Fruit fly (Drosophila melanogaster) whole organism, embryonic: Measurements from ENCODE around the gene me31B.

ENCODE experiments used
- Atf6 ChIP-seq: fragments of 200-800 bp; sonication (Bioruptor generic); IDR thresholded peaks from 2 replicates; pipeline ENCODE4 v1.3.6; 2022; ENCODE audit warnings: missing biosample characterization, missing genetic modification characterization
- CG10267 ChIP-seq: fragments of 200-800 bp; sonication (Bioruptor generic); optimal IDR thresholded peaks from 2 replicates; lab custom pipeline; 2018; ENCODE audit warnings: missing biosample characterization, mild to moderate bottlenecking, missing genetic modification characterization, moderate library complexity
- CG10565 ChIP-seq: fragments of 200-800 bp; sonication (Bioruptor generic); optimal IDR thresholded peaks from 3 replicates; lab custom pipeline; 2016; ENCODE audit warnings: missing biosample characterization, mild to moderate bottlenecking, missing genetic modification characterization
- CG11560 ChIP-seq: fragments of 200-800 bp; sonication (Bioruptor generic); IDR thresholded peaks from 3 replicates; pipeline ENCODE4 v1.3.6; 2022; ENCODE audit warnings: missing biosample characterization, missing genetic modification characterization
- CG12155 ChIP-seq: fragments of 200-800 bp; sonication (Bioruptor generic); optimal IDR thresholded peaks from 3 replicates; lab custom pipeline; 2016; ENCODE audit warnings: missing biosample characterization, missing genetic modification characterization
- CG13775 ChIP-seq: fragments of 200-800 bp; sonication (Bioruptor generic); optimal IDR thresholded peaks from 3 replicates; lab custom pipeline; 2017; ENCODE audit warnings: missing biosample characterization, mild to moderate bottlenecking, missing genetic modification characterization
- CG14014 ChIP-seq: fragments of 200-800 bp; sonication (Bioruptor generic); IDR thresholded peaks from 2 replicates; pipeline ENCODE4 v1.3.6; 2022; ENCODE audit warnings: missing biosample characterization, missing genetic modification characterization
- CG15514 ChIP-seq: fragments of 200-800 bp; sonication (Bioruptor generic); optimal IDR thresholded peaks from 3 replicates; lab custom pipeline; 2017; ENCODE audit warnings: missing biosample characterization, missing genetic modification characterization, mild to moderate bottlenecking, moderate library complexity, missing genetic modification reagents
- CG16813 ChIP-seq: fragments of 200-800 bp; sonication (Bioruptor generic); IDR thresholded peaks from 3 replicates; pipeline ENCODE4 v1.3.6; 2022; ENCODE audit warnings: missing biosample characterization, missing genetic modification characterization; ENCODE audit not compliant: partially characterized antibody
- CG17385 ChIP-seq: fragments of 200-800 bp; sonication (Bioruptor generic); optimal IDR thresholded peaks from 3 replicates; lab custom pipeline; 2018; ENCODE audit warnings: missing biosample characterization, mild to moderate bottlenecking, missing genetic modification characterization
- CG18619 ChIP-seq: fragments of 200-800 bp; sonication (Bioruptor generic); optimal IDR thresholded peaks from 3 replicates; lab custom pipeline; 2017; ENCODE audit warnings: missing biosample characterization, mild to moderate bottlenecking, missing genetic modification characterization
- CG30403 ChIP-seq: fragments of 200-800 bp; sonication (Bioruptor generic); optimal IDR thresholded peaks from 3 replicates; lab custom pipeline; 2016; ENCODE audit warnings: missing biosample characterization, missing genetic modification characterization
- CG4404 ChIP-seq: fragments of 200-800 bp; sonication (Bioruptor generic); IDR thresholded peaks from 2 replicates; pipeline ENCODE4 v1.3.6; 2022; ENCODE audit warnings: missing biosample characterization, missing genetic modification characterization
- CG4424 ChIP-seq: fragments of 200-800 bp; sonication (Bioruptor generic); optimal IDR thresholded peaks from 3 replicates; lab custom pipeline; 2016; ENCODE audit warnings: missing biosample characterization, missing genetic modification characterization
- CG7839 ChIP-seq: fragments of 200-800 bp; sonication (Bioruptor generic); optimal IDR thresholded peaks from 3 replicates; lab custom pipeline; 2018; ENCODE audit warnings: missing biosample characterization, mild to moderate bottlenecking, missing genetic modification characterization, moderate library complexity
- D19B ChIP-seq: fragments of 200-800 bp; sonication (Bioruptor generic); optimal IDR thresholded peaks from 2 replicates; lab custom pipeline; 2017; ENCODE audit warnings: missing biosample characterization, mild to moderate bottlenecking, missing genetic modification characterization
- Dbx ChIP-seq: fragments of 200-800 bp; sonication (Bioruptor generic); IDR thresholded peaks from 3 replicates; pipeline ENCODE4 v1.3.6; 2022; ENCODE audit warnings: missing biosample characterization, missing genetic modification characterization
- Dp ChIP-seq: fragments of 200-800 bp; sonication (Bioruptor generic); optimal IDR thresholded peaks from 2 replicates; lab custom pipeline; 2018; ENCODE audit warnings: missing biosample characterization, mild to moderate bottlenecking, missing genetic modification characterization, moderate library complexity
- Dref ChIP-seq: fragments of 200-800 bp; sonication (Bioruptor generic); IDR thresholded peaks from 2 replicates; pipeline ENCODE4 v1.3.6; 2022; ENCODE audit warnings: missing biosample characterization, missing genetic modification characterization
- Ets65A ChIP-seq: fragments of 200-800 bp; sonication (Bioruptor generic); peaks from one replicate; lab custom pipeline; 2016; ENCODE audit warnings: missing biosample characterization, missing genetic modification characterization
- HLH4C ChIP-seq: fragments of 200-800 bp; sonication (Bioruptor generic); IDR thresholded peaks from 3 replicates; pipeline ENCODE4 v1.3.6; 2022; ENCODE audit warnings: missing biosample characterization, missing genetic modification characterization; ENCODE audit not compliant: partially characterized antibody
- HLH54F ChIP-seq: fragments of 200-800 bp; sonication (Bioruptor generic); optimal IDR thresholded peaks from 3 replicates; lab custom pipeline; 2016; ENCODE audit warnings: missing biosample characterization, missing genetic modification characterization
- HmgZ ChIP-seq: fragments of 200-800 bp; sonication (Bioruptor generic); optimal IDR thresholded peaks from 2 replicates; lab custom pipeline; 2018; ENCODE audit warnings: missing biosample characterization, mild to moderate bottlenecking, missing genetic modification characterization
- Hr3 ChIP-seq: fragments of 200-800 bp; sonication (Bioruptor generic); optimal IDR thresholded peaks from 3 replicates; lab custom pipeline; 2016; ENCODE audit warnings: missing biosample characterization, missing genetic modification characterization
- Kr ChIP-seq: fragments of 200-800 bp; sonication (Bioruptor generic); optimal IDR thresholded peaks from 2 replicates; lab custom pipeline; 2017; ENCODE audit warnings: missing biosample characterization, mild to moderate bottlenecking, missing genetic modification characterization
- Lhr ChIP-seq: fragments of 200-800 bp; sonication (Bioruptor generic); optimal IDR thresholded peaks from 3 replicates; lab custom pipeline; 2017; ENCODE audit warnings: mild to moderate bottlenecking, missing biosample characterization, missing genetic modification reagents, missing genetic modification characterization
- Myb ChIP-seq: fragments of 200-800 bp; sonication (Bioruptor generic); optimal IDR thresholded peaks from 2 replicates; lab custom pipeline; 2016; ENCODE audit warnings: missing biosample characterization, missing genetic modification characterization
- Scr ChIP-seq: fragments of 200-800 bp; sonication (Bioruptor generic); IDR thresholded peaks from 2 replicates; pipeline ENCODE4 v1.3.6; 2022; ENCODE audit warnings: missing biosample characterization, missing genetic modification characterization; ENCODE audit not compliant: partially characterized antibody
- Taf1 ChIP-seq: fragments of 200-800 bp; sonication (Bioruptor generic); IDR thresholded peaks from 2 replicates; pipeline ENCODE4 v1.3.6; 2022; ENCODE audit warnings: missing biosample characterization, missing genetic modification characterization
- cg ChIP-seq: fragments of 200-800 bp; sonication (Bioruptor generic); optimal IDR thresholded peaks from 3 replicates; lab custom pipeline; 2019; ENCODE audit warnings: missing biosample characterization, mild to moderate bottlenecking, missing genetic modification characterization, moderate library complexity
- crp ChIP-seq, 2 experiments: fragments of 200-800 bp; sonication (Bioruptor generic); optimal IDR thresholded peaks; 2 replicates in 1 of 2; 3 replicates in 1 of 2; lab custom pipeline; 2017; ENCODE audit warnings: missing biosample characterization in 2 of 2, missing genetic modification characterization in 2 of 2, mild to moderate bottlenecking in 1 of 2, moderate library complexity in 1 of 2
- gcm2 ChIP-seq: fragments of 200-800 bp; sonication (Bioruptor generic); optimal IDR thresholded peaks from 2 replicates; lab custom pipeline; 2016; ENCODE audit warnings: missing biosample characterization, missing genetic modification characterization
- hb ChIP-seq: fragments of 200-800 bp; sonication (Bioruptor generic); IDR thresholded peaks from 3 replicates; pipeline ENCODE4 v1.3.6; 2022; ENCODE audit warnings: missing biosample characterization, missing genetic modification characterization; ENCODE audit not compliant: partially characterized antibody
- insv ChIP-seq, 2 experiments: fragments of 200-800 bp; sonication (Bioruptor generic); optimal IDR thresholded peaks; 3 replicates each; lab custom pipeline; 2016 to 2018; ENCODE audit warnings: missing biosample characterization in 2 of 2, missing genetic modification characterization in 2 of 2
- knrl ChIP-seq: fragments of 200-800 bp; sonication (Bioruptor generic); IDR thresholded peaks from 3 replicates; pipeline ENCODE4 v1.3.6; 2022; ENCODE audit warnings: missing biosample characterization, missing genetic modification characterization; ENCODE audit not compliant: partially characterized antibody
- lab ChIP-seq: fragments of 200-800 bp; sonication (Bioruptor generic); optimal IDR thresholded peaks from 3 replicates; lab custom pipeline; 2017; ENCODE audit warnings: missing biosample characterization, missing genetic modification characterization, mild to moderate bottlenecking, moderate library complexity, missing genetic modification reagents
- lilli ChIP-seq: fragments of 200-800 bp; sonication (Bioruptor generic); optimal IDR thresholded peaks from 3 replicates; lab custom pipeline; 2016; ENCODE audit warnings: missing biosample characterization, missing genetic modification characterization
- otp ChIP-seq: fragments of 200-800 bp; sonication (Bioruptor generic); IDR thresholded peaks from 3 replicates; pipeline ENCODE4, ENCODE4 v1.3.6; 2022; ENCODE audit warnings: missing biosample characterization, missing genetic modification characterization
- p53 ChIP-seq: fragments of 200-800 bp; sonication (Bioruptor generic); optimal IDR thresholded peaks from 2 replicates; lab custom pipeline; 2016; ENCODE audit warnings: missing biosample characterization, missing genetic modification characterization
- pfk ChIP-seq: fragments of 200-800 bp; sonication (Bioruptor generic); optimal IDR thresholded peaks from 2 replicates; lab custom pipeline; 2018; ENCODE audit warnings: missing biosample characterization, mild to moderate bottlenecking, missing genetic modification characterization, moderate library complexity
- pzg ChIP-seq: fragments of 200-800 bp; sonication (Bioruptor generic); optimal IDR thresholded peaks from 3 replicates; lab custom pipeline; 2018; ENCODE audit warnings: missing biosample characterization, mild to moderate bottlenecking, missing genetic modification characterization, moderate library complexity
- row ChIP-seq: fragments of 200-800 bp; sonication (Bioruptor generic); IDR thresholded peaks from 3 replicates; pipeline ENCODE4 v1.3.6; 2022; ENCODE audit warnings: missing biosample characterization, missing genetic modification characterization
- sens ChIP-seq: fragments of 200-800 bp; sonication (Bioruptor generic); peaks from one replicate; lab custom pipeline; 2016; ENCODE audit warnings: missing biosample characterization, missing genetic modification characterization
- tap ChIP-seq: fragments of 200-800 bp; optimal IDR thresholded peaks from 3 replicates; lab custom pipeline; 2019; ENCODE audit warnings: missing biosample characterization, mild to moderate bottlenecking, missing genetic modification characterization, moderate library complexity
- trem ChIP-seq: fragments of 200-800 bp; optimal IDR thresholded peaks from 3 replicates; lab custom pipeline; 2019; ENCODE audit warnings: missing biosample characterization, mild to moderate bottlenecking, missing genetic modification characterization, moderate library complexity
- wek ChIP-seq: fragments of 200-800 bp; sonication (Bioruptor generic); optimal IDR thresholded peaks from 3 replicates; lab custom pipeline; 2018; ENCODE audit warnings: missing biosample characterization, mild to moderate bottlenecking, missing genetic modification characterization, moderate library complexity

The me31B gene

DNA sequence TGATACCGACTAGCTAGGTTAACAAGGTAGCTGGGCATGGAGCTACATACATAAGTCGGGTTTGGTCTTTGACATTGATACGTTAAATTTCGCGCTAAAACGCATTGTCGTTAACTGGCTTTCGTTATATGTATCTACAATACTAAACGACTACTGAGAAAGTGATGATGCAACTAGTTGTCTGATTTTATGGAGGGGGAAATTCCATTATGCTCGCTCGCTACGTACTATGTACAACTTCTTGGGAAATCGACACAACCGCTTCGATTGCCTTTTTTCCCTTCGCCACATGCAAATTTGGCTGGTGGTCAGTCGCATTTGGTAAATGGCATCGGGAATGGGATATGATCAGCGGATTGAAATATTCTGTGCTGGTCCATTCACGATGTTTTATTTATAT, 19.1 kb upstream of the me31B start (continued):
- TF ChIP-seq p53 (GFP tag; lab: Kevin White, UChicago): no peak
- TF ChIP-seq sens (GFP tag; lab: Kevin White, UChicago): peak; percentile 40

DNA sequence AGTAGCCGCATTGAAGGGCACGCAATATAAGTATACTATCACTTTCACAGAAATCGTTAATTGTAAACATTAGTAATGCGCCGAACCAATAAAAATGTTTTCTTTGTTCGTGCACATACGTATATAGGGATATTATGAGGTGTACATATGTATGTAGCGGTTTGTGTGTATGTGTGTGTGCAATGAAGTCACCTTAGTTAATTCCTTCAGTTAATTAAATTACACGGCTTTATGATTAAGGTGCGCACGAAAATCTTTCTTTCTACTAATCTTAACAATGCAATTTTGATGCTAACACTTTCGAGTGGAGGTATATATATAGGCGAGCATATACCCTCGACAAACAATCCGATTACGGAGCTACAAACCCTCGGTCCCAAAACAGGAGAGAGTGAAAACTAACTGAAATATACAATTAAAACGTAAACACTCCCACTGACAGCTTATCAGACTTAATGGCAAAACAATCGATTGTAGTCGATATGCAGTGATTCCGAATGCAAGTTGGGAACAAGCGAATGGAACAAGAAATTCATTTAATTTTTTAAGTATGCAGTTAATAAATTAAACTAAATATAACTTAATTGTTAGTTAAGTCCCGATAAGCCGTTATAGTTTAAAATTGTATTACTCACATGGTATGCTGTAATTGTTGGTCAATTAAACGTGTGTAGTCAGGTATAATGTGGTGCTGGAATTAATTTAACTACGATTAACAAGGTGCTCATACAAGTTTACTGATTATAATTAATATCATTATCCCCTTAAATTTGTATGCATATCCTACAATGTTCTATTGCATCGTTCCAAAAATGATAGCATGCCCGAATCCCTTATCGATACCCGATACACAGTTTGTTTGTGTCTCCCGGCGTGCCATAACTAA, 18.4 kb upstream of the me31B start, which contains the start of the genes Npc1a and Prosalpha6:
TSS of gene Npc1a (minus strand) at position 716 of the 886 bp plus-strand sequence.
TSS of gene Prosalpha6 (plus strand) at position 851 of the 886 bp plus-strand sequence.
- TF ChIP-seq wek (no peak), pzg (GFP tag; lab: Kevin White, UChicago) (peak; percentile 77), CG4404 (GFP tag; lab: Robert Waterston, UW) (no peak), gcm2 (GFP tag; lab: Kevin White, UChicago) (peak; percentile 1), Hr3 (peak; percentile 17), trem (tag; lab: Kevin White, UChicago) (peak; percentile 39), Scr (peak; percentile 69), hb (GFP tag; lab: Robert Waterston, UW) (peak; percentile 71; the same call in 1 of the 3 replicates), CG7839 (tag; lab: Kevin White, UChicago) (no peak), CG12155 (peak; percentile 16), crp (GFP tag; optimal IDR thresholded peaks at IDR 0.05; lab: Kevin White, UChicago) (peak in 1 of 2 experiments; percentile 10), Dbx (GFP tag; lab: Robert Waterston, UW) (no peak), CG13775 (peak; percentile 28), CG16813 (GFP tag; lab: Robert Waterston, UW) (peak; percentile 71; the same call in 2 of the 3 replicates), Dref (peak; percentile 79), knrl (GFP tag; lab: Robert Waterston, UW) (peak; percentile 74), D19B (peak; percentile 11), insv (GFP tag; optimal IDR thresholded peaks at IDR 0.05; lab: Kevin White, UChicago) (peak in 1 of 2 experiments; percentile 58), pfk (GFP tag; lab: Kevin White, UChicago) (peak; percentile 95), HLH54F (GFP tag; lab: Kevin White, UChicago) (peak; percentile 5), CG15514 (GFP tag; lab: Kevin White, UChicago) (peak; percentile 16), CG30403 (GFP tag; lab: Kevin White, UChicago) (peak; percentile 37), CG17385 (peak; percentile 20), otp (GFP tag; lab: Robert Waterston, UW) (no peak), tap (no peak), Ets65A (GFP tag; lab: Kevin White, UChicago) (peak; percentile 92), HLH4C (GFP tag; lab: Robert Waterston, UW) (peak; percentile 66; the same call in 2 of the 3 replicates), Atf6 (GFP tag; lab: Robert Waterston, UW) (no peak), lab (GFP tag; lab: Kevin White, UChicago) (no peak), Myb (GFP tag; lab: Kevin White, UChicago) (peak; percentile 11), Lhr (GFP tag; lab: Kevin White, UChicago) (peak; percentile 33), CG10267 (peak; percentile 20), CG4424 (GFP tag; lab: Kevin White, UChicago) (peak; percentile 8), CG14014 (GFP tag; lab: Robert Waterston, UW) (no peak), CG11560 (peak; percentile 91; the same call in 2 of the 3 replicates), Dp (peak; percentile 23), HmgZ (tag; lab: Kevin White, UChicago) (peak; percentile 22), CG18619 (no peak), Taf1 (GFP tag; lab: Robert Waterston, UW) (no peak), lilli (GFP tag; lab: Kevin White, UChicago) (peak; percentile 28), cg (peak; percentile 69), CG10565 (no peak), Kr (GFP tag; lab: Kevin White, UChicago) (no peak), row (GFP tag; lab: Robert Waterston, UW) (peak; percentile 71)
